Worm (Caenorhabditis elegans): Measurements from ENCODE around the gene Y40C7B.4.

Y40C7B.4 gene

ce11 chrX:17235749-17236561 lies 20.6 kb downstream of the Y40C7B.4 start, which contains the start of gene dhs-30:
TSS of gene dhs-30 (minus strand) at chrX:17235838.
- TF ChIP-seq nhr-129 (tag; optimal IDR thresholded peaks at IDR 0.05) (peak; percentile 15), unc-62 (GFP tag; optimal IDR thresholded peaks at IDR 0.05) (no peak), fos-1 (tag; optimal IDR thresholded peaks at IDR 0.05) (peak; percentile 12), nhr-25 (tag; optimal IDR thresholded peaks at IDR 0.05) (peak; percentile 54)

- no peak for TF ChIP-seq ztf-1 (GFP tag; conservative IDR thresholded peaks at IDR 0.05)
- TF ChIP-seq nhr-10 (tag; optimal IDR thresholded peaks at IDR 0.05) = no peak
- no peak for TF ChIP-seq lin-11 (tag; optimal IDR thresholded peaks at IDR 0.05)
- no peak for TF ChIP-seq unc-55 (GFP tag; optimal IDR thresholded peaks at IDR 0.05)
- TF ChIP-seq nhr-23 (tag; optimal IDR thresholded peaks at IDR 0.05) = no peak
- TF ChIP-seq mdl-1 (tag; optimal IDR thresholded peaks at IDR 0.05) = no peak
- TF ChIP-seq unc-39 (tag; optimal IDR thresholded peaks at IDR 0.05) = no peak
These were observed 21.6 kb downstream of the Y40C7B.4 start for ce11 chrX:17234988-17235387.

DNA sequence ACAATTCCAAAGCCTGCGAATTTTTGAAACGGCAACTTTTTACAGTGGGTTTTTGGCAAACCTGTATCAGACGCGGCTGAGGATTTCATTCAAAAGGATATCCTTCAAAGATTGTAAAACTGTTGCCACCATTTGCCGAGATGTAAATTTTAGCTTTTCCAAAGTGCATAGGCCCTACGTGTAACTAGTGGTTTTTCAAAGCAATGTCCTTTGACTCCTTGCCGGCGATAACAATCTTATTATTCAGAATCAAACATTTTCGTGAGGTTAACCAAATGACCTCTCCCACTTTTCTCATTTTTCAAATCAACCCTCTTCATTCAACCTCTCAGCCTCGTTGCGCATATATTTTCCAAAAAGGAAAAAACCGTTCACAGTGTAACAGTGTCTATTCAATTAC lies 25.2 kb downstream of the Y40C7B.4 start, which contains the start of gene T25G12.3:
TSS of gene T25G12.3 (plus strand) at position 301 of the 400 bp plus-strand sequence.
- TF ChIP-seq R02D3.7 (tag; optimal IDR thresholded peaks at IDR 0.05) = no peak
- TF ChIP-seq nhr-25 (tag; optimal IDR thresholded peaks at IDR 0.05) = peak; percentile 26

- TF ChIP-seq fos-1 (tag; optimal IDR thresholded peaks at IDR 0.05) = peak; percentile 6
- no peak for TF ChIP-seq sma-9 (GFP tag; optimal IDR thresholded peaks at IDR 0.05)
- no peak for TF ChIP-seq sma-9 (tag; optimal IDR thresholded peaks at IDR 0.05)
These were observed 26.5 kb downstream of the Y40C7B.4 start, which contains the start of gene T25G12.6 for ce11 chrX:17230108-17230507. TSS of gene T25G12.6 (minus strand) at chrX:17230208.

- TF ChIP-seq unc-55 (GFP tag; optimal IDR thresholded peaks at IDR 0.05) (no peak), lin-39 (tag; optimal IDR thresholded peaks at IDR 0.05) (no peak), ztf-4 (tag; optimal IDR thresholded peaks at IDR 0.05) (no peak), nhr-10 (tag; optimal IDR thresholded peaks at IDR 0.05) (no peak), nhr-129 (tag; optimal IDR thresholded peaks at IDR 0.05) (no peak), lin-13 (GFP tag; optimal IDR thresholded peaks at IDR 0.05) (no peak), nhr-23 (tag; optimal IDR thresholded peaks at IDR 0.05) (no peak), gmeb-1 (tag; optimal IDR thresholded peaks at IDR 0.05) (no peak), lsy-2 (tag; optimal IDR thresholded peaks at IDR 0.05) (no peak), snpc-4 (tag; optimal IDR thresholded peaks at IDR 0.05) (no peak), sem-4 (tag; optimal IDR thresholded peaks at IDR 0.05) (no peak), ama-1 (optimal IDR thresholded peaks at IDR 0.05) (no peak), unc-62 (GFP tag; optimal IDR thresholded peaks at IDR 0.05) (no peak), nhr-6 (tag; optimal IDR thresholded peaks at IDR 0.05) (no peak), ztf-1 (GFP tag; conservative IDR thresholded peaks at IDR 0.05) (no peak), ceh-16 (tag; optimal IDR thresholded peaks at IDR 0.05) (no peak), elt-1 (tag; optimal IDR thresholded peaks at IDR 0.05) (no peak)
These were observed 29.2 kb downstream of the Y40C7B.4 start for ce11 chrX:17227376-17227775.

ce11 chrX:17221873-17222525 lies 34.6 kb downstream of the Y40C7B.4 start, which contains the start of gene rab-6.2:
TSS of gene rab-6.2 (plus strand) at chrX:17222475.
- TF ChIP-seq nhr-10 (tag; optimal IDR thresholded peaks at IDR 0.05) (no peak), nhr-6 (tag; optimal IDR thresholded peaks at IDR 0.05) (no peak), sma-3 (GFP tag; optimal IDR thresholded peaks at IDR 0.05) (no peak), R02D3.7 (tag; optimal IDR thresholded peaks at IDR 0.05) (no peak), gmeb-1 (tag; optimal IDR thresholded peaks at IDR 0.05) (no peak), peb-1 (tag; optimal IDR thresholded peaks at IDR 0.05) (no peak), C34F6.9 (tag; optimal IDR thresholded peaks at IDR 0.05) (peak; percentile 34), unc-55 (GFP tag; optimal IDR thresholded peaks at IDR 0.05) (peak; percentile 32), unc-39 (tag; optimal IDR thresholded peaks at IDR 0.05) (no peak), F13H6.1 (tag; optimal IDR thresholded peaks at IDR 0.05) (no peak), blmp-1 (tag; optimal IDR thresholded peaks at IDR 0.05; ENCODE audit: insufficient read depth) (no peak), lin-11 (tag; optimal IDR thresholded peaks at IDR 0.05) (no peak), crh-2 (tag; optimal IDR thresholded peaks at IDR 0.05) (peak; percentile 7), ztf-4 (tag; optimal IDR thresholded peaks at IDR 0.05) (no peak), nhr-11 (tag; optimal IDR thresholded peaks at IDR 0.05) (no peak), alr-1 (tag; optimal IDR thresholded peaks at IDR 0.05) (no peak)
